Fruit fly (Drosophila melanogaster): ENCODE results near the gene Got2.

The Got2 gene

dm6 chr2L:1988192-1988561 is 619 bp upstream of the Got2 start, which contains the start of gene Npc2a:
TSS of gene Npc2a (plus strand) at chr2L:1988290.
- TF ChIP-seq Hr38 (GFP tag; optimal IDR thresholded peaks at IDR 0.05) (no peak), CG3919 (GFP tag; optimal IDR thresholded peaks at IDR 0.05) (peak; percentile 3), CG34406 (GFP tag; optimal IDR thresholded peaks at IDR 0.05) (no peak), Smox (GFP tag; optimal IDR thresholded peaks at IDR 0.05) (no peak), cyc (GFP tag; optimal IDR thresholded peaks at IDR 0.05) (no peak), fd85E (GFP tag; optimal IDR thresholded peaks at IDR 0.05) (no peak), Sox15 (GFP tag; optimal IDR thresholded peaks at IDR 0.05) (no peak), CG7368 (GFP tag; optimal IDR thresholded peaks at IDR 0.05) (no peak), CG11294 (GFP tag; IDR thresholded peaks at IDR 0.05) (no peak), svp (GFP tag) (peak; percentile 63), Lpt (GFP tag; optimal IDR thresholded peaks at IDR 0.05) (no peak), net (GFP tag; optimal IDR thresholded peaks at IDR 0.05) (no peak), Eip78C (GFP tag) (peak; percentile 28), CG3032 (tag; optimal IDR thresholded peaks at IDR 0.05) (no peak)

dm6 chr2L:1986343-1987280 is 946 bp downstream of the Got2 start:
- TF ChIP-seq topi (GFP tag; optimal IDR thresholded peaks at IDR 0.05) = peak; percentile 54
- TF ChIP-seq CG11902 (GFP tag; optimal IDR thresholded peaks at IDR 0.05) = peak; percentile 8
- peak; percentile 37 for TF ChIP-seq Lpt (GFP tag; optimal IDR thresholded peaks at IDR 0.05)
- TF ChIP-seq fd85E (GFP tag; optimal IDR thresholded peaks at IDR 0.05) = no peak
- peak; percentile 0 for TF ChIP-seq CG6808 (GFP tag; optimal IDR thresholded peaks at IDR 0.05)
- TF ChIP-seq CG6854 (GFP tag; optimal IDR thresholded peaks at IDR 0.05) = no peak
- peak; percentile 38 for TF ChIP-seq fd59A (GFP tag; optimal IDR thresholded peaks at IDR 0.05)
- peak; percentile 79 for TF ChIP-seq vri (GFP tag; optimal IDR thresholded peaks at IDR 0.05)
- no peak for TF ChIP-seq Eip93F (GFP tag; optimal IDR thresholded peaks at IDR 0.05)
- TF ChIP-seq Eip75B (GFP tag; optimal IDR thresholded peaks at IDR 0.05) = peak; percentile 63
- TF ChIP-seq CG8119 (GFP tag; IDR thresholded peaks at IDR 0.05) = peak; percentile 39; the same call in 1 of the 3 replicates
- no peak for TF ChIP-seq CG4318 (GFP tag; optimal IDR thresholded peaks at IDR 0.05)
- TF ChIP-seq svp (GFP tag) = peak; percentile 98
- TF ChIP-seq CG11294 (GFP tag; IDR thresholded peaks at IDR 0.05) = peak; percentile 22; the same call in 1 of the 2 replicates
- TF ChIP-seq Ets21C (GFP tag; optimal IDR thresholded peaks at IDR 0.05) = peak; percentile 60
- TF ChIP-seq CG3919 (GFP tag; optimal IDR thresholded peaks at IDR 0.05) = peak; percentile 64
- TF ChIP-seq net (GFP tag; optimal IDR thresholded peaks at IDR 0.05) = peak; percentile 49
- TF ChIP-seq Sox14 (GFP tag; optimal IDR thresholded peaks at IDR 0.05) = peak; percentile 56
- TF ChIP-seq CG31627 (GFP tag; optimal IDR thresholded peaks at IDR 0.05) = peak; percentile 67
- TF ChIP-seq achi (GFP tag; optimal IDR thresholded peaks at IDR 0.05) = peak; percentile 34
- TF ChIP-seq CG7368 (GFP tag; optimal IDR thresholded peaks at IDR 0.05) = peak; percentile 14
- peak; percentile 60 for TF ChIP-seq CG32006 (GFP tag; optimal IDR thresholded peaks at IDR 0.05)
- no peak for TF ChIP-seq CG8319 (GFP tag; optimal IDR thresholded peaks at IDR 0.05)
- TF ChIP-seq Blimp-1 (GFP tag; optimal IDR thresholded peaks at IDR 0.05) = no peak
- TF ChIP-seq Ets96B (tag; optimal IDR thresholded peaks at IDR 0.05) = peak; percentile 40
- TF ChIP-seq acj6 (GFP tag; optimal IDR thresholded peaks at IDR 0.05) = peak; percentile 60
- TF ChIP-seq Sox102F (GFP tag; optimal IDR thresholded peaks at IDR 0.05) = no peak
- TF ChIP-seq CG6792 (GFP tag; optimal IDR thresholded peaks at IDR 0.05) = peak; percentile 51
- peak; percentile 58 for TF ChIP-seq Hr4 (GFP tag; optimal IDR thresholded peaks at IDR 0.05)
- no peak for TF ChIP-seq spab (GFP tag; optimal IDR thresholded peaks at IDR 0.05)
- no peak for TF ChIP-seq CG9139 (GFP tag; optimal IDR thresholded peaks at IDR 0.05)
- TF ChIP-seq pdm3 (GFP tag; optimal IDR thresholded peaks at IDR 0.05) = peak; percentile 69
- TF ChIP-seq fkh (GFP tag; optimal IDR thresholded peaks at IDR 0.05) = peak; percentile 65
- TF ChIP-seq CG1621 (tag; optimal IDR thresholded peaks at IDR 0.05) = peak; percentile 34
- no peak for TF ChIP-seq Hr38 (GFP tag; optimal IDR thresholded peaks at IDR 0.05)
- TF ChIP-seq CG11762 (GFP tag; optimal IDR thresholded peaks at IDR 0.05; ENCODE audit: insufficient read depth) = peak; percentile 47
- TF ChIP-seq CG10669 (GFP tag; optimal IDR thresholded peaks at IDR 0.05) = peak; percentile 40
- peak; percentile 86 for TF ChIP-seq Eip78C (GFP tag)
- no peak for TF ChIP-seq Gug (GFP tag; IDR thresholded peaks at IDR 0.05)
- TF ChIP-seq CG16779 (tag; optimal IDR thresholded peaks at IDR 0.05) = no peak
- TF ChIP-seq lz (GFP tag; optimal IDR thresholded peaks at IDR 0.05) = peak; percentile 69
- no peak for TF ChIP-seq dac (GFP tag; optimal IDR thresholded peaks at IDR 0.05)
- TF ChIP-seq Sox15 (GFP tag; optimal IDR thresholded peaks at IDR 0.05) = no peak
